Worm (Caenorhabditis elegans) whole organism, L2 larva: ENCODE measurements around the gene F47B8.18.
A peak's percentile ranks its signal among the peaks of the same experiment; 100 is the strongest.

Source experiments
- C34F6.9 ChIP-seq: fragments of 150-350 bp; optimal IDR thresholded peaks from 2 replicates; lab custom pipeline; 2014; ENCODE audit warnings: missing biosample characterization, missing genetic modification characterization
- F13H6.1 ChIP-seq: sonication (generic microtip); optimal IDR thresholded peaks from 2 replicates; lab custom pipeline; 2016; ENCODE audit warnings: missing genetic modification characterization, missing compliant biosample characterization
- R02D3.7 ChIP-seq: fragments of 150-350 bp; optimal IDR thresholded peaks from 2 replicates; lab custom pipeline; 2014; ENCODE audit warnings: missing biosample characterization, missing genetic modification characterization
- Y55F3AM.14 ChIP-seq: fragments of 200-800 bp; sonication (Bioruptor generic); optimal IDR thresholded peaks from 2 replicates; lab custom pipeline; 2018; ENCODE audit warnings: mild to moderate bottlenecking, missing genetic modification characterization, missing compliant biosample characterization
- ZK546.5 ChIP-seq: sonication (generic microtip); optimal IDR thresholded peaks from 2 replicates; lab custom pipeline; 2017; ENCODE audit warnings: missing biosample characterization, missing genetic modification characterization
- alr-1 ChIP-seq: fragments of 150-350 bp; optimal IDR thresholded peaks from 2 replicates; lab custom pipeline; 2014; ENCODE audit warnings: missing biosample characterization, missing genetic modification characterization
- aly-2 ChIP-seq: fragments of 150-350 bp; optimal IDR thresholded peaks from 2 replicates; lab custom pipeline; 2014; ENCODE audit warnings: missing biosample characterization, missing genetic modification characterization
- ama-1 ChIP-seq: fragments of 150-350 bp; optimal IDR thresholded peaks from 2 replicates; lab custom pipeline; 2018; ENCODE audit warnings: inconsistent platforms
- blmp-1 ChIP-seq: sonication (generic microtip); optimal IDR thresholded peaks from 2 replicates; lab custom pipeline; 2017; ENCODE audit warnings: missing genetic modification characterization, mild to moderate bottlenecking, missing compliant biosample characterization, antibody characterized with exemption, moderate library complexity; ENCODE audit not compliant: insufficient read depth
- ceh-16 ChIP-seq: fragments of 150-350 bp; optimal IDR thresholded peaks from 2 replicates; lab custom pipeline; 2014; ENCODE audit warnings: missing biosample characterization, missing genetic modification characterization
- ceh-82 ChIP-seq: fragments of 150-350 bp; optimal IDR thresholded peaks from 2 replicates; lab custom pipeline; 2014; ENCODE audit warnings: missing biosample characterization, missing genetic modification characterization
- crh-2 ChIP-seq: sonication (generic microtip); optimal IDR thresholded peaks from 2 replicates; lab custom pipeline; 2017; ENCODE audit warnings: missing biosample characterization, missing genetic modification characterization
- dmd-4 ChIP-seq: sonication (generic microtip); optimal IDR thresholded peaks from 2 replicates; lab custom pipeline; 2017; ENCODE audit warnings: missing biosample characterization, missing genetic modification characterization
- egl-27 ChIP-seq: sonication (generic microtip); optimal IDR thresholded peaks from 3 replicates; lab custom pipeline; 2017; ENCODE audit warnings: missing biosample characterization, missing genetic modification reagents, missing genetic modification characterization
- elt-1 ChIP-seq: fragments of 150-350 bp; optimal IDR thresholded peaks from 2 replicates; lab custom pipeline; 2014; ENCODE audit warnings: missing biosample characterization, missing genetic modification characterization
- elt-3 ChIP-seq: sonication (generic microtip); optimal IDR thresholded peaks from 2 replicates; lab custom pipeline; 2017; ENCODE audit warnings: missing biosample characterization, missing genetic modification characterization
- fos-1 ChIP-seq: fragments of 150-350 bp; optimal IDR thresholded peaks from 2 replicates; lab custom pipeline; 2014; ENCODE audit warnings: missing biosample characterization, missing genetic modification characterization
- gmeb-1 ChIP-seq: fragments of 150-350 bp; optimal IDR thresholded peaks from 2 replicates; lab custom pipeline; 2014; ENCODE audit warnings: missing biosample characterization, missing genetic modification characterization
- lin-11 ChIP-seq: fragments of 150-350 bp; sonication (generic microtip); optimal IDR thresholded peaks from 2 replicates; lab custom pipeline; 2014; ENCODE audit warnings: missing biosample characterization, missing genetic modification characterization, inconsistent platforms, mixed read lengths
- lin-13 ChIP-seq: fragments of 150-350 bp; optimal IDR thresholded peaks from 2 replicates; lab custom pipeline; 2014; ENCODE audit warnings: missing biosample characterization, missing genetic modification reagents, missing genetic modification characterization
- lin-39 ChIP-seq: fragments of 150-350 bp; optimal IDR thresholded peaks from 2 replicates; lab custom pipeline; 2014; ENCODE audit warnings: missing biosample characterization, missing genetic modification reagents, missing genetic modification characterization
- lsy-2 ChIP-seq, 2 experiments: fragments of 150-350 bp in 1 of 2; sonication (generic microtip) in 1 of 2; optimal IDR thresholded peaks; 2 replicates each; lab custom pipeline; 2014 to 2017; ENCODE audit warnings: missing biosample characterization in 2 of 2, missing genetic modification characterization in 2 of 2
- mab-5 ChIP-seq: fragments of 150-350 bp; optimal IDR thresholded peaks from 2 replicates; lab custom pipeline; 2014; ENCODE audit warnings: missing biosample characterization, missing genetic modification characterization
- mdl-1 ChIP-seq, 2 experiments: fragments of 150-350 bp in 1 of 2; sonication (generic microtip) in 1 of 2; optimal IDR thresholded peaks; 2 replicates each; lab custom pipeline; 2017; ENCODE audit warnings: missing biosample characterization in 2 of 2, missing genetic modification characterization in 2 of 2
- nhr-10 ChIP-seq: sonication (generic microtip); optimal IDR thresholded peaks from 2 replicates; lab custom pipeline; 2017; ENCODE audit warnings: missing biosample characterization, missing genetic modification characterization
- nhr-11 ChIP-seq: fragments of 150-350 bp; optimal IDR thresholded peaks from 2 replicates; lab custom pipeline; 2014; ENCODE audit warnings: missing biosample characterization, missing genetic modification characterization
- nhr-12 ChIP-seq: fragments of 150-350 bp; optimal IDR thresholded peaks from 2 replicates; lab custom pipeline; 2014; ENCODE audit warnings: missing biosample characterization, missing genetic modification characterization
- nhr-129 ChIP-seq: fragments of 150-350 bp; optimal IDR thresholded peaks from 2 replicates; lab custom pipeline; 2014; ENCODE audit warnings: missing biosample characterization, missing genetic modification characterization
- nhr-21 ChIP-seq: fragments of 150-350 bp; optimal IDR thresholded peaks from 2 replicates; lab custom pipeline; 2014; ENCODE audit warnings: missing biosample characterization, missing genetic modification characterization
- nhr-23 ChIP-seq: fragments of 150-350 bp; optimal IDR thresholded peaks from 2 replicates; lab custom pipeline; 2014; ENCODE audit warnings: missing biosample characterization, missing genetic modification reagents, missing genetic modification characterization
- nhr-237 ChIP-seq: fragments of 150-350 bp; optimal IDR thresholded peaks from 2 replicates; lab custom pipeline; 2014; ENCODE audit warnings: missing biosample characterization, missing genetic modification characterization
- nhr-25 ChIP-seq: fragments of 150-350 bp; sonication (generic microtip); optimal IDR thresholded peaks from 3 replicates; lab custom pipeline; 2014; ENCODE audit warnings: missing biosample characterization, missing genetic modification characterization
- nhr-6 ChIP-seq: fragments of 150-350 bp; optimal IDR thresholded peaks from 2 replicates; lab custom pipeline; 2014; ENCODE audit warnings: missing biosample characterization, missing genetic modification characterization
- nhr-77 ChIP-seq: fragments of 150-350 bp; optimal IDR thresholded peaks from 2 replicates; lab custom pipeline; 2014; ENCODE audit warnings: missing biosample characterization, missing genetic modification characterization
- peb-1 ChIP-seq: fragments of 150-350 bp; optimal IDR thresholded peaks from 2 replicates; lab custom pipeline; 2014; ENCODE audit warnings: missing biosample characterization, missing genetic modification characterization
- sem-4 ChIP-seq: fragments of 150-350 bp; optimal IDR thresholded peaks from 2 replicates; lab custom pipeline; 2014; ENCODE audit warnings: missing biosample characterization, missing genetic modification reagents, missing genetic modification characterization
- skn-1 ChIP-seq: sonication (generic microtip); optimal IDR thresholded peaks from 2 replicates; lab custom pipeline; 2017; ENCODE audit warnings: missing biosample characterization, missing genetic modification characterization
- sma-3 ChIP-seq: sonication (generic microtip); optimal IDR thresholded peaks from 2 replicates; lab custom pipeline; 2016; ENCODE audit warnings: missing genetic modification reagents, missing genetic modification characterization, missing compliant biosample characterization
- sma-9 ChIP-seq, 2 experiments: fragments of 150-350 bp in 1 of 2; sonication (generic microtip) in 1 of 2; optimal IDR thresholded peaks; 2 replicates each; lab custom pipeline; 2014 to 2016; ENCODE audit warnings: missing genetic modification characterization in 2 of 2, mild to moderate bottlenecking in 1 of 2, missing biosample characterization in 1 of 2, missing compliant biosample characterization in 1 of 2, missing genetic modification reagents in 1 of 2, moderate library complexity in 1 of 2
- snpc-4 ChIP-seq: fragments of 150-350 bp; optimal IDR thresholded peaks from 2 replicates; lab custom pipeline; 2014; ENCODE audit warnings: missing biosample characterization, missing genetic modification characterization
- unc-39 ChIP-seq: fragments of 150-350 bp; optimal IDR thresholded peaks from 2 replicates; lab custom pipeline; 2014; ENCODE audit warnings: missing biosample characterization, missing genetic modification characterization
- unc-55 ChIP-seq: fragments of 150-350 bp; sonication (generic microtip); optimal IDR thresholded peaks from 3 replicates; lab custom pipeline; 2014; ENCODE audit warnings: missing biosample characterization, missing genetic modification reagents, missing genetic modification characterization
- unc-62 ChIP-seq: fragments of 150-350 bp; optimal IDR thresholded peaks from 2 replicates; lab custom pipeline; 2014; ENCODE audit warnings: missing biosample characterization, missing genetic modification reagents, missing genetic modification characterization
- zag-1 ChIP-seq: fragments of 150-350 bp; optimal IDR thresholded peaks from 2 replicates; lab custom pipeline; 2014; ENCODE audit warnings: missing biosample characterization, missing genetic modification characterization
- ztf-1 ChIP-seq: fragments of 200-800 bp; sonication (Bioruptor generic); conservative IDR thresholded peaks from 2 replicates; pipeline ENCODE4 v1.3.6; 2022; ENCODE audit warnings: missing genetic modification characterization, missing compliant biosample characterization
- ztf-11 ChIP-seq: sonication (generic microtip); optimal IDR thresholded peaks from 2 replicates; lab custom pipeline; 2017; ENCODE audit warnings: missing biosample characterization, missing genetic modification characterization
- ztf-4 ChIP-seq: fragments of 150-350 bp; optimal IDR thresholded peaks from 2 replicates; lab custom pipeline; 2014; ENCODE audit warnings: missing biosample characterization, missing genetic modification characterization

The F47B8.18 gene

DNA sequence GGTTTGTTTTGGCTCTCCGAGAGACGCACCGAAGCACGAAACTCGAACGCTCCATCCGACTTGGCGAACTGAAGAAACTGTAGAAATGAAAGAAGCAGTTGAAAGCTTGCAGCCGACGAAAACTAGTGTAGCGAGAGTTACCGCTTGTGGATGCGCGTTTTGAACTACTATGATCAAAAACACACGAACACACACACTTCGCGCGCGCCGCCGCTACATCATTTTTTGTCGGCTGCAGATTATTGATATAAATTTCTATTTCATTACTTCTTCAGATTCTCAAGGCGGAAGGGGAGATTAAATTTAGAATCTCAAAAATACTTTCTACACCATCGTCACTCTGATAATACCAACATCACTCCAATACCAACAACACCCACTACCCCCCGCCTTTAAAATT lies 36.7 kb upstream of the F47B8.18 start:
- TF ChIP-seq mdl-1 (tag; optimal IDR thresholded peaks at IDR 0.05; lab: Kevin White, UChicago) (no peak), lin-13 (GFP tag; lab: Kevin White, UChicago) (no peak), R02D3.7 (no peak), ztf-1 (no peak), ztf-4 (tag; lab: Kevin White, UChicago) (no peak), sma-3 (GFP tag; lab: Kevin White, UChicago) (no peak), Y55F3AM.14 (GFP tag; lab: Kevin White, UChicago) (no peak), elt-3 (no peak), gmeb-1 (tag; lab: Kevin White, UChicago) (no peak), ceh-82 (no peak), peb-1 (tag; lab: Kevin White, UChicago) (no peak), nhr-25 (tag; lab: Kevin White, UChicago) (no peak), nhr-6 (tag; lab: Kevin White, UChicago) (no peak), nhr-11 (tag; lab: Kevin White, UChicago) (no peak), nhr-77 (tag; lab: Kevin White, UChicago) (no peak)

DNA sequence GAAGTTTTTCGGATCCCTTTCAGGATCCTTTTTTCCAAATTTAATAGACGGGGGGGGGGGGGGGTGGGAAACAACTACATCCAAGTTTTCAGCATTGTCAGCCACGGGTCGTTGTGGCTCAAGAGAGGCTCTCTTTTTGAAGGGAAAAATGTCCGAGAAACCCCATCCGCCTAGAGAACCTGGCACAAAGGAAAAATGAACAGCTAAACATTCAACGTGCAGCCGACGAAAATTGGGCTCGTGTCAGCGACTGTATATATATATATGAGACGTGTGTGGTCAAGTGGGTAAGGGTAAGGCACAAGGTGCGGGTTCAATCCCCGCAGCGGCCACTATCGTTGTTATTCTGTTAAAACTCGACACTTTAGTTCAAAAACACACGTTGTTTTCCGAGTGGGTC lies 33.3 kb upstream of the F47B8.18 start, which contains the start of gene Y49A3A.4:
Y49A3A.4 (minus strand) TSS at position 314 of the 400 bp plus-strand sequence.
- TF ChIP-seq nhr-237 (tag; lab: Kevin White, UChicago) = no peak
- peak; percentile 89 for TF ChIP-seq snpc-4 (tag; lab: Kevin White, UChicago)

DNA sequence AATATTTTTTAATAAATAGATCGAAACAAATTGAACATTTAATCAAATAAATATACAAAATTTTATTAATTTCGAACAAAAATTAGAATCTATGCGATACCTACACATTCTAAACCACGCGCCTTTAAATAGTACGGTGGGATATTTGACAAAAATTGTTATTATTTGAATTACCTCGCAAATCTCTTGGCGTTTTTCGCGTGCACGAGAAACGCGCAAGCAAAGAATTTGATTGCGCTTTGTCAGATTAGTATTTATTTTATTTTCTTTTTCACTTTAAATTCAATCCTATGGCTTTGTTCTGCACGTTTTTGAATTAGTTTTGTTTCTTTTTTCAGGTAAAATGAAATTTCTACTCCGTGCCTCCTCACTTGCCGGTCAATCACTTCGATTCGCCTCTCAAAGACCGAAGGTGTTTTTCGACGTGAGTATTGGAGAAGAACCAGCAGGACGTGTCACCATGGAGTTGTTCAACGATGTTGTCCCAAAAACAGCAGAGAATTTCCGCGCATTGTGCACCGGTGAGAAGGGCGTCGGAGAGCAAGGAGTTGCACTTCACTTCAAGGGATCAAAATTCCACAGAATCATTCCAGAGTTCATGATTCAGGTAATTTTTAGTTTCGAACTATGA lies 30.6 kb upstream of the F47B8.18 start, which contains the start of gene cyn-1:
cyn-1 (plus strand) TSS at position 339 of the 631 bp plus-strand sequence.
- TF ChIP-seq nhr-23 (tag; lab: Kevin White, UChicago) = no peak
- no peak for TF ChIP-seq unc-39
- TF ChIP-seq blmp-1 (tag; lab: Kevin White, UChicago) = no peak
- TF ChIP-seq nhr-237 (tag; lab: Kevin White, UChicago) = no peak
- peak; percentile 52 for TF ChIP-seq sem-4
- TF ChIP-seq fos-1 (tag; lab: Kevin White, UChicago) = peak; percentile 48
- peak; percentile 81 for TF ChIP-seq lin-13 (GFP tag; lab: Kevin White, UChicago)
- no peak for TF ChIP-seq ceh-82
- TF ChIP-seq R02D3.7 = peak; percentile 49
- TF ChIP-seq nhr-129 (tag; lab: Kevin White, UChicago) = peak; percentile 69
- no peak for TF ChIP-seq unc-62 (GFP tag; lab: Kevin White, UChicago)
- peak; percentile 81 to 93 for TF ChIP-seq lsy-2 (tag; optimal IDR thresholded peaks at IDR 0.05; lab: Kevin White, UChicago)
- no peak for TF ChIP-seq skn-1 (tag; lab: Kevin White, UChicago)
- peak; percentile 80 for TF ChIP-seq F13H6.1 (tag; lab: Kevin White, UChicago)
- TF ChIP-seq nhr-25 (tag; lab: Kevin White, UChicago) = peak; percentile 87
- TF ChIP-seq elt-3 = no peak
- TF ChIP-seq snpc-4 (tag; lab: Kevin White, UChicago) = peak; percentile 82
- TF ChIP-seq nhr-77 (tag; lab: Kevin White, UChicago) = no peak
- no peak for TF ChIP-seq alr-1 (tag; lab: Kevin White, UChicago)
- TF ChIP-seq nhr-12 (tag; lab: Kevin White, UChicago) = no peak
- TF ChIP-seq crh-2 (tag; lab: Kevin White, UChicago) = peak; percentile 80
- TF ChIP-seq ama-1 = peak; percentile 78
- TF ChIP-seq Y55F3AM.14 (GFP tag; lab: Kevin White, UChicago) = no peak
- TF ChIP-seq sma-3 (GFP tag; lab: Kevin White, UChicago) = peak; percentile 80
- TF ChIP-seq elt-1 (tag; lab: Kevin White, UChicago) = no peak
- TF ChIP-seq sma-9 (GFP tag; optimal IDR thresholded peaks at IDR 0.05; lab: Kevin White, UChicago) = peak; percentile 86
- no peak for TF ChIP-seq sma-9 (tag; optimal IDR thresholded peaks at IDR 0.05; lab: Kevin White, UChicago)
- peak; percentile 73 for TF ChIP-seq nhr-21 (tag; lab: Kevin White, UChicago)
- TF ChIP-seq ztf-1 = no peak
- TF ChIP-seq zag-1 = no peak
- peak; percentile 60 for TF ChIP-seq mab-5 (tag; lab: Kevin White, UChicago)
- peak; percentile 46 for TF ChIP-seq egl-27 (tag; lab: Kevin White, UChicago)
- TF ChIP-seq unc-55 (GFP tag; lab: Kevin White, UChicago) = peak; percentile 88
- no peak for TF ChIP-seq ztf-11 (tag; lab: Kevin White, UChicago)
- TF ChIP-seq nhr-11 (tag; lab: Kevin White, UChicago) = no peak
- TF ChIP-seq ceh-16 (tag; lab: Kevin White, UChicago) = peak; percentile 32
- peak; percentile 92 for TF ChIP-seq C34F6.9 (tag; lab: Kevin White, UChicago)
- peak; percentile 15 for TF ChIP-seq lin-11
- peak; percentile 98 for TF ChIP-seq gmeb-1 (tag; lab: Kevin White, UChicago)
- TF ChIP-seq ZK546.5 = no peak
- peak in 1 of 2 experiments; percentile 26 for TF ChIP-seq mdl-1 (tag; optimal IDR thresholded peaks at IDR 0.05; lab: Kevin White, UChicago)
- no peak for TF ChIP-seq peb-1 (tag; lab: Kevin White, UChicago)
- TF ChIP-seq aly-2 = no peak
- TF ChIP-seq dmd-4 (tag; lab: Kevin White, UChicago) = no peak
- no peak for TF ChIP-seq nhr-6 (tag; lab: Kevin White, UChicago)
- no peak for TF ChIP-seq nhr-10 (tag; lab: Kevin White, UChicago)
- TF ChIP-seq lin-39 (tag; lab: Kevin White, UChicago) = no peak
